Worm (Caenorhabditis elegans) whole organism, L3 larva: ENCODE results near the gene let-19.

ENCODE experiments used
- R02D3.7 ChIP-seq: fragments of 150-350 bp; optimal IDR thresholded peaks from 2 replicates; lab custom pipeline; 2014; ENCODE audit warnings: missing biosample characterization, missing genetic modification characterization
- ZK546.5 ChIP-seq: sonication (generic microtip); optimal IDR thresholded peaks from 2 replicates; lab custom pipeline; 2017; ENCODE audit warnings: missing biosample characterization, missing genetic modification characterization
- aly-2 ChIP-seq: fragments of 150-350 bp; optimal IDR thresholded peaks from 2 replicates; lab custom pipeline; 2014; ENCODE audit warnings: missing biosample characterization, missing genetic modification characterization
- ama-1 ChIP-seq: fragments of 150-350 bp; optimal IDR thresholded peaks from 2 replicates; lab custom pipeline; 2018
- ceh-16 ChIP-seq: sonication (generic microtip); optimal IDR thresholded peaks from 2 replicates; lab custom pipeline; 2017; ENCODE audit warnings: missing biosample characterization, missing genetic modification characterization
- ceh-28 ChIP-seq: fragments of 150-350 bp; optimal IDR thresholded peaks from 2 replicates; lab custom pipeline; 2014; ENCODE audit warnings: missing biosample characterization, missing genetic modification reagents, missing genetic modification characterization
- ceh-82 ChIP-seq: fragments of 150-350 bp; optimal IDR thresholded peaks from 2 replicates; lab custom pipeline; 2014; ENCODE audit warnings: missing biosample characterization, missing genetic modification characterization
- ceh-9 ChIP-seq: sonication (generic microtip); optimal IDR thresholded peaks from 2 replicates; lab custom pipeline; 2018; ENCODE audit warnings: missing biosample characterization, missing genetic modification characterization
- daf-12 ChIP-seq: fragments of 150-350 bp; optimal IDR thresholded peaks from 2 replicates; lab custom pipeline; 2014; ENCODE audit warnings: missing biosample characterization, missing genetic modification reagents, missing genetic modification characterization
- egl-27 ChIP-seq: sonication (generic microtip); optimal IDR thresholded peaks from 4 replicates; lab custom pipeline; 2017; ENCODE audit warnings: missing biosample characterization, missing genetic modification reagents, missing genetic modification characterization
- egl-5 ChIP-seq: fragments of 150-350 bp; optimal IDR thresholded peaks from 2 replicates; lab custom pipeline; 2017; ENCODE audit warnings: missing biosample characterization, missing genetic modification reagents, missing genetic modification characterization, inconsistent platforms
- elt-1 ChIP-seq: fragments of 150-350 bp; optimal IDR thresholded peaks from 2 replicates; lab custom pipeline; 2014; ENCODE audit warnings: missing biosample characterization, missing genetic modification characterization
- elt-2 ChIP-seq: sonication (generic microtip); optimal IDR thresholded peaks from 2 replicates; lab custom pipeline; 2016; ENCODE audit warnings: missing genetic modification reagents, mild to moderate bottlenecking, missing genetic modification characterization, missing compliant biosample characterization
- elt-3 ChIP-seq, 3 experiments: fragments of 150-350 bp in 1 of 3; sonication (generic microtip) in 2 of 3; optimal IDR thresholded peaks; 2 replicates in 2 of 3; 4 replicates in 1 of 3; lab custom pipeline; 2014 to 2017; ENCODE audit warnings: missing biosample characterization in 3 of 3, missing genetic modification characterization in 3 of 3
- eor-1 ChIP-seq, 2 experiments: fragments of 150-350 bp; optimal IDR thresholded peaks; 2 replicates each; lab custom pipeline; 2014 to 2018; ENCODE audit warnings: missing biosample characterization in 2 of 2, missing genetic modification characterization in 2 of 2
- fkh-10 ChIP-seq: sonication (generic microtip); optimal IDR thresholded peaks from 2 replicates; lab custom pipeline; 2017; ENCODE audit warnings: missing biosample characterization, missing genetic modification reagents, missing genetic modification characterization
- fkh-2 ChIP-seq: fragments of 150-350 bp; optimal IDR thresholded peaks from 2 replicates; lab custom pipeline; 2014; ENCODE audit warnings: missing biosample characterization, missing genetic modification reagents, missing genetic modification characterization
- fos-1 ChIP-seq: fragments of 150-350 bp; optimal IDR thresholded peaks from 2 replicates; lab custom pipeline; 2014; ENCODE audit warnings: missing biosample characterization, missing genetic modification characterization
- hmg-11 ChIP-seq: sonication (generic microtip); optimal IDR thresholded peaks from 2 replicates; lab custom pipeline; 2016; ENCODE audit warnings: missing genetic modification characterization, missing compliant biosample characterization
- jun-1 ChIP-seq: fragments of 150-350 bp; optimal IDR thresholded peaks from 2 replicates; lab custom pipeline; 2014; ENCODE audit warnings: missing biosample characterization, missing genetic modification reagents, missing genetic modification characterization
- lin-15B ChIP-seq: fragments of 150-350 bp; optimal IDR thresholded peaks from 2 replicates; lab custom pipeline; 2014; ENCODE audit warnings: missing biosample characterization, missing genetic modification characterization
- lin-39 ChIP-seq: fragments of 150-350 bp; optimal IDR thresholded peaks from 2 replicates; lab custom pipeline; 2018; ENCODE audit warnings: missing biosample characterization, missing genetic modification reagents, missing genetic modification characterization
- lsy-12 ChIP-seq: sonication (generic microtip); optimal IDR thresholded peaks from 2 replicates; lab custom pipeline; 2016; ENCODE audit warnings: mild to moderate bottlenecking, missing genetic modification characterization, missing compliant biosample characterization
- mdl-1 ChIP-seq: fragments of 150-350 bp; optimal IDR thresholded peaks from 2 replicates; lab custom pipeline; 2014; ENCODE audit warnings: missing biosample characterization, missing genetic modification characterization
- mml-1 ChIP-seq: fragments of 150-350 bp; sonication (generic microtip); optimal IDR thresholded peaks from 3 replicates; lab custom pipeline; 2014; ENCODE audit warnings: missing biosample characterization, missing genetic modification characterization
- nfya-1 ChIP-seq: sonication (generic microtip); optimal IDR thresholded peaks from 2 replicates; lab custom pipeline; 2017; ENCODE audit warnings: missing genetic modification characterization, mild to moderate bottlenecking, missing compliant biosample characterization, antibody characterized with exemption, moderate library complexity; ENCODE audit not compliant: insufficient read depth
- nhr-11 ChIP-seq: fragments of 150-350 bp; optimal IDR thresholded peaks from 2 replicates; lab custom pipeline; 2014; ENCODE audit warnings: missing biosample characterization, missing genetic modification characterization
- nhr-12 ChIP-seq: fragments of 150-350 bp; optimal IDR thresholded peaks from 2 replicates; lab custom pipeline; 2014; ENCODE audit warnings: missing biosample characterization, missing genetic modification characterization
- nhr-23 ChIP-seq: fragments of 150-350 bp; optimal IDR thresholded peaks from 2 replicates; lab custom pipeline; 2014; ENCODE audit warnings: missing biosample characterization, missing genetic modification reagents, missing genetic modification characterization
- nhr-237 ChIP-seq: fragments of 150-350 bp; optimal IDR thresholded peaks from 2 replicates; lab custom pipeline; 2014; ENCODE audit warnings: missing biosample characterization, missing genetic modification characterization
- nhr-25 ChIP-seq: sonication (generic microtip); optimal IDR thresholded peaks from 2 replicates; lab custom pipeline; 2017; ENCODE audit warnings: missing biosample characterization, missing genetic modification characterization
- nhr-28 ChIP-seq: fragments of 150-350 bp; optimal IDR thresholded peaks from 2 replicates; lab custom pipeline; 2014; ENCODE audit warnings: missing biosample characterization, missing genetic modification characterization
- nhr-43 ChIP-seq: sonication (generic microtip); optimal IDR thresholded peaks from 2 replicates; lab custom pipeline; 2016; ENCODE audit warnings: mild to moderate bottlenecking, missing genetic modification characterization, missing compliant biosample characterization; ENCODE audit not compliant: poor library complexity, severe bottlenecking
- nhr-67 ChIP-seq: fragments of 150-350 bp; optimal IDR thresholded peaks from 2 replicates; lab custom pipeline; 2014; ENCODE audit warnings: missing biosample characterization, missing genetic modification characterization
- nhr-76 ChIP-seq: fragments of 150-350 bp; sonication (generic microtip); optimal IDR thresholded peaks from 5 replicates; lab custom pipeline; 2014; ENCODE audit warnings: missing biosample characterization, missing genetic modification characterization
- nhr-77 ChIP-seq: fragments of 150-350 bp; optimal IDR thresholded peaks from 2 replicates; lab custom pipeline; 2014; ENCODE audit warnings: missing biosample characterization, missing genetic modification characterization
- pha-4 ChIP-seq: fragments of 150-350 bp; optimal IDR thresholded peaks from 2 replicates; lab custom pipeline; 2014; ENCODE audit warnings: missing biosample characterization, missing genetic modification reagents, missing genetic modification characterization
- pqm-1 ChIP-seq: fragments of 150-350 bp; optimal IDR thresholded peaks from 2 replicates; lab custom pipeline; 2017; ENCODE audit warnings: missing biosample characterization, missing genetic modification characterization, inconsistent platforms
- sea-2 ChIP-seq: fragments of 150-350 bp; sonication (generic microtip); optimal IDR thresholded peaks from 4 replicates; lab custom pipeline; 2014; ENCODE audit warnings: missing biosample characterization, missing genetic modification reagents, missing genetic modification characterization
- skn-1 ChIP-seq: fragments of 150-350 bp; optimal IDR thresholded peaks from 2 replicates; lab custom pipeline; 2014; ENCODE audit warnings: missing biosample characterization, missing genetic modification characterization
- snpc-4 ChIP-seq: fragments of 150-350 bp; optimal IDR thresholded peaks from 2 replicates; lab custom pipeline; 2014; ENCODE audit warnings: missing biosample characterization, missing genetic modification characterization
- tbx-2 ChIP-seq: sonication (generic microtip); optimal IDR thresholded peaks from 2 replicates; lab custom pipeline; 2016; ENCODE audit warnings: mild to moderate bottlenecking, missing genetic modification characterization, missing compliant biosample characterization
- unc-39 ChIP-seq: sonication (generic microtip); optimal IDR thresholded peaks from 4 replicates; lab custom pipeline; 2017; ENCODE audit warnings: missing biosample characterization, missing genetic modification characterization
- unc-62 ChIP-seq: fragments of 150-350 bp; sonication (generic microtip); optimal IDR thresholded peaks from 4 replicates; lab custom pipeline; 2014; ENCODE audit warnings: missing biosample characterization, missing genetic modification reagents, missing genetic modification characterization
- zag-1 ChIP-seq: fragments of 150-350 bp; optimal IDR thresholded peaks from 2 replicates; lab custom pipeline; 2014; ENCODE audit warnings: missing biosample characterization, missing genetic modification characterization
- ztf-11 ChIP-seq: fragments of 150-350 bp; optimal IDR thresholded peaks from 2 replicates; lab custom pipeline; 2014; ENCODE audit warnings: missing biosample characterization, missing genetic modification characterization
- ztf-4 ChIP-seq: fragments of 150-350 bp; optimal IDR thresholded peaks from 2 replicates; lab custom pipeline; 2014; ENCODE audit warnings: missing biosample characterization, missing genetic modification characterization

let-19 gene

DNA sequence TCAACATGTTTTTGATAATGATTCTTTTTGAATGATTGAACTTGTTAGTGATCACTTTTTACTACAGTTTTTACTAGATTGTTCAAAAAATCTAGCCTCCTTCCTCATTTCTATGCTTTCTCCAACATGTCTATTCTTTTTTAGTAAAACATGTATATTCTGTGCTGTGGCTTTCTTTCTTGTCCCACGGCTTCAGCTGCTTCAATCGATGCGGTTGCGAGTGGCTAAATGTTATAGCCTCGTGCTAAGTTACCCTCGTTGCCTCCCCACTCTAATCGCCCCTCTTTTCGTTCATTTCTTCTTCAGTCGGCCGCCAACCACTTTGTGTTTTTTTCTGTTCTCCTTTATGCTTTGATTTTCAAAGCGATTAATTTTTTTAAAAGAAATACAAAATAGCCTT, 15.1 kb downstream of the let-19 start:
- TF ChIP-seq egl-5 (peak; percentile 25), lin-39 (tag; lab: Kevin White, UChicago) (no peak), nhr-11 (tag; lab: Kevin White, UChicago) (peak; percentile 1), R02D3.7 (no peak), hmg-11 (tag; lab: Kevin White, UChicago) (peak; percentile 78), lsy-12 (tag; lab: Kevin White, UChicago) (no peak), lin-15B (no peak), snpc-4 (tag; lab: Kevin White, UChicago) (peak; percentile 38), nfya-1 (tag; lab: Kevin White, UChicago) (peak; percentile 55), ama-1 (lab: Kevin White, UChicago) (peak; percentile 71)
- TF ChIP-seq, all 47 proteins: peak for 6

DNA sequence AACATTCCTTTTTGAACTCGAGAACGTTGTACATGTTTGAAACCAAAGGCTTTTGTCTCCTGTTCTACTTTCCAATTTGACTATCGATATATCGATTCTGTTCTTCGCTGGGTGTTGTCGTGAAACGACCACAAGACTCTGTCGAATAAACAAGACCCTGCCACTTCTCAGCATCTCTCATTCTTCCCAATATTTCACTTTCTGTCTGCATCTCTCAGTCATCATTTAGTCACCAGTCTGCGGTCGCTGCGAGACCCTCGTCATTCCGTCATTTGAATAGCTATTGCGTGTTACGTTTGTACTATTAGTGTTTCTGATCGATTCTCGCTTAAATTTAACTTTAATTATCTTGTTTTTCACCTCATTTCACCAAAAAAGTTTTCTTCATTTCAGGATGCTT, 16.6 kb downstream of the let-19 start:
- no peak for TF ChIP-seq unc-62
- peak; percentile 58 for TF ChIP-seq snpc-4 (tag; lab: Kevin White, UChicago)
- peak; percentile 85 for TF ChIP-seq lin-15B
- peak; percentile 78 for TF ChIP-seq fos-1 (tag; lab: Kevin White, UChicago)
- TF ChIP-seq nhr-67 (tag; lab: Kevin White, UChicago): no peak
- TF ChIP-seq nhr-28 (tag; lab: Kevin White, UChicago): no peak
- TF ChIP-seq aly-2 (tag; lab: Kevin White, UChicago): peak; percentile 18
- no peak for TF ChIP-seq nhr-237 (tag; lab: Kevin White, UChicago)
- peak; percentile 96 for TF ChIP-seq lin-39 (tag; lab: Kevin White, UChicago)
- peak in 1 of 2 experiments; percentile 71 for TF ChIP-seq eor-1 (tag; optimal IDR thresholded peaks at IDR 0.05; lab: Kevin White, UChicago)
- TF ChIP-seq skn-1 (tag; lab: Kevin White, UChicago): peak; percentile 96
- no peak for TF ChIP-seq ztf-11 (tag; lab: Kevin White, UChicago)
- no peak for TF ChIP-seq daf-12 (tag; lab: Kevin White, UChicago)
- no peak for TF ChIP-seq ceh-16
- peak; percentile 99 for TF ChIP-seq egl-5
- TF ChIP-seq elt-2: peak; percentile 79
- TF ChIP-seq nhr-12 (tag; lab: Kevin White, UChicago): no peak
- peak; percentile 59 for TF ChIP-seq ztf-4 (tag; lab: Kevin White, UChicago)
- no peak for TF ChIP-seq ceh-9 (tag; lab: Kevin White, UChicago)
- no peak for TF ChIP-seq nhr-77 (tag; lab: Kevin White, UChicago)
- peak; percentile 69 for TF ChIP-seq elt-1 (tag; lab: Kevin White, UChicago)
- peak; percentile 86 for TF ChIP-seq pqm-1 (tag; lab: Kevin White, UChicago)
- peak; percentile 55 for TF ChIP-seq R02D3.7
- no peak for TF ChIP-seq zag-1 (tag; lab: Kevin White, UChicago)
- no peak for TF ChIP-seq mml-1 (tag; lab: Kevin White, UChicago)
- peak; percentile 97 for TF ChIP-seq nhr-25 (tag; lab: Kevin White, UChicago)
- peak; percentile 42 for TF ChIP-seq ceh-82
- peak; percentile 94 for TF ChIP-seq lsy-12 (tag; lab: Kevin White, UChicago)
- TF ChIP-seq nfya-1 (tag; lab: Kevin White, UChicago): peak; percentile 98
- TF ChIP-seq ceh-28: peak; percentile 96
- peak; percentile 98 for TF ChIP-seq fkh-2 (tag; lab: Kevin White, UChicago)
- peak; percentile 96 for TF ChIP-seq jun-1 (tag; lab: Kevin White, UChicago)
- peak in 1 of 3 experiments; percentile 57 for TF ChIP-seq elt-3 (tag; optimal IDR thresholded peaks at IDR 0.05; lab: Kevin White, UChicago)
- TF ChIP-seq hmg-11 (tag; lab: Kevin White, UChicago): peak; percentile 76
- TF ChIP-seq sea-2 (GFP tag; lab: Kevin White, UChicago): no peak
- TF ChIP-seq pha-4: peak; percentile 99
- TF ChIP-seq egl-27: peak; percentile 2
- TF ChIP-seq fkh-10 (GFP tag; lab: Kevin White, UChicago): peak; percentile 95
- TF ChIP-seq nhr-11 (tag; lab: Kevin White, UChicago): peak; percentile 76
- peak; percentile 98 for TF ChIP-seq nhr-23 (tag; lab: Kevin White, UChicago)
- TF ChIP-seq nhr-76 (tag; lab: Kevin White, UChicago): no peak
- no peak for TF ChIP-seq ZK546.5 (tag; lab: Kevin White, UChicago)
- TF ChIP-seq mdl-1 (tag; lab: Kevin White, UChicago): peak; percentile 55
- TF ChIP-seq ama-1 (lab: Kevin White, UChicago): peak; percentile 97
- TF ChIP-seq nhr-43: peak; percentile 95
- no peak for TF ChIP-seq unc-39 (tag; lab: Kevin White, UChicago)
- peak; percentile 87 for TF ChIP-seq tbx-2 (tag; lab: Kevin White, UChicago)
- TF ChIP-seq, all 47 proteins: peak for 31
